Fruit fly (Drosophila melanogaster): ENCODE measurements around the gene Rok.

DNA sequence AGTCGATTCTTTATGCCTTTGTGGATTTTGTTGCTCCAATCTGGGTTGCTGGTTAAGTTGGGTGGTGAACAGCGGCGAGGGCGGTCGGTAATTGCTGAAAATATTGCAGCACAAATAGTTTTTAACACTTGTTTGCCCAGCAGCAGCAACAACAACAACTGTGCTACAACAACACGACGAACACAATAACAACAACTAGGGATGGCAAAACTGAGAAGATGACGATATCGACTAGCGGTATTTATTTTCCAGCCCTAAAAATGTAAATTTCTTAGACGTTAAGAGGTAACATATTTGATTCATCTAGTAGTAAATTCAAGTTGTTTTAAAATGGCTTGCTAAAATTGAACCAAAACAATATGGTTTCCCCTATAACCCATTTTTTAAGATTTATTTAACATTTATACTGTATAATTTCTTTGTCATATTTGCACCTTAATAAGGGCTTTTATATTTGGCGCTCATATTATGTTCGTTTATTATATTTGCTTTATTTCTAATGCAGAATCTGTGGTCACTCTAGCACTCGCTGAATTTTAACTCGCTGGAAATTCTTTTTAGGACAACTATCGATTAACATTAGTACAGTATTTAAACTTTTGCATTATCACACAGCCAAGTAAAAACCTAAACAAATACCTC is 38.8 kb downstream of the Rok start:
- TF ChIP-seq Myc (optimal IDR thresholded peaks at IDR 0.05): no peak
- no peak for TF ChIP-seq Dif (GFP tag; optimal IDR thresholded peaks at IDR 0.05; ENCODE audit: partially characterized antibody)

Data from whole organism, wandering third instar larva.